Worm (Caenorhabditis elegans) whole organism, late embryonic: ENCODE measurements around the gene C16C8.19.
A peak's percentile ranks its signal among the peaks of the same experiment; 100 is the strongest.
"Not testable (repeated sequence)": the region's sequence is repeated elsewhere in the genome, so short reads cannot be mapped to it uniquely, and the experiment has no call there.

Experiments
- T23F11.4 ChIP-seq: fragments of 200-800 bp; sonication (Bioruptor generic); optimal IDR thresholded peaks from 2 replicates; lab custom pipeline; 2018; ENCODE audit warnings: mild to moderate bottlenecking, missing genetic modification characterization, missing compliant biosample characterization
- ahr-1 ChIP-seq: sonication (generic microtip); optimal IDR thresholded peaks from 2 replicates; lab custom pipeline; 2016; ENCODE audit warnings: missing genetic modification characterization, missing compliant biosample characterization
- ceh-18 ChIP-seq: sonication (generic microtip); optimal IDR thresholded peaks from 2 replicates; lab custom pipeline; 2016; ENCODE audit warnings: missing genetic modification characterization, missing compliant biosample characterization
- ceh-19 ChIP-seq: fragments of 200-800 bp; sonication (Bioruptor generic); optimal IDR thresholded peaks from 2 replicates; lab custom pipeline; 2018; ENCODE audit warnings: mild to moderate bottlenecking, missing genetic modification characterization, missing compliant biosample characterization
- ceh-2 ChIP-seq: sonication (generic microtip); optimal IDR thresholded peaks from 2 replicates; lab custom pipeline; 2016; ENCODE audit warnings: missing genotype, missing genetic modification characterization, missing compliant biosample characterization
- ceh-22 ChIP-seq: sonication (generic microtip); optimal IDR thresholded peaks from 2 replicates; lab custom pipeline; 2017; ENCODE audit warnings: missing biosample characterization, missing genetic modification characterization
- ceh-30 ChIP-seq: fragments of 150-350 bp; optimal IDR thresholded peaks from 2 replicates; lab custom pipeline; 2014; ENCODE audit warnings: missing biosample characterization, missing genetic modification characterization
- ceh-31 ChIP-seq: sonication (generic microtip); optimal IDR thresholded peaks from 2 replicates; lab custom pipeline; 2016; ENCODE audit warnings: missing genetic modification characterization, missing compliant biosample characterization
- ceh-48 ChIP-seq: sonication (generic microtip); optimal IDR thresholded peaks from 2 replicates; lab custom pipeline; 2016; ENCODE audit warnings: missing genetic modification characterization, inconsistent platforms, missing compliant biosample characterization
- ceh-6 ChIP-seq: fragments of 200-800 bp; sonication (Bioruptor generic); optimal IDR thresholded peaks from 2 replicates; lab custom pipeline; 2018; ENCODE audit warnings: mild to moderate bottlenecking, missing genetic modification characterization, missing compliant biosample characterization
- che-1 ChIP-seq: sonication (generic microtip); optimal IDR thresholded peaks from 2 replicates; lab custom pipeline; 2016; ENCODE audit warnings: mild to moderate bottlenecking, missing genetic modification characterization, missing compliant biosample characterization
- dmd-4 ChIP-seq: sonication (generic microtip); optimal IDR thresholded peaks from 2 replicates; lab custom pipeline; 2016; ENCODE audit warnings: borderline replicate concordance, missing genetic modification characterization, missing compliant biosample characterization
- dve-1 ChIP-seq: sonication (generic microtip); optimal IDR thresholded peaks from 2 replicates; lab custom pipeline; 2017; ENCODE audit warnings: antibody characterized with exemption, mild to moderate bottlenecking, missing genetic modification characterization, missing compliant biosample characterization
- elt-4 ChIP-seq: sonication (generic microtip); optimal IDR thresholded peaks from 2 replicates; lab custom pipeline; 2016; ENCODE audit warnings: missing genetic modification characterization, missing compliant biosample characterization
- ets-4 ChIP-seq: sonication (generic microtip); optimal IDR thresholded peaks from 2 replicates; lab custom pipeline; 2016; ENCODE audit warnings: missing genetic modification characterization, missing compliant biosample characterization
- eyg-1 ChIP-seq: sonication (generic microtip); optimal IDR thresholded peaks from 2 replicates; lab custom pipeline; 2016; ENCODE audit warnings: missing genotype, missing genetic modification characterization, missing compliant biosample characterization
- fax-1 ChIP-seq: sonication (generic microtip); optimal IDR thresholded peaks from 2 replicates; lab custom pipeline; 2016; ENCODE audit warnings: missing genotype, missing genetic modification characterization, missing compliant biosample characterization
- gmeb-2 ChIP-seq: sonication (generic microtip); optimal IDR thresholded peaks from 2 replicates; lab custom pipeline; 2016; ENCODE audit warnings: missing genetic modification characterization, inconsistent platforms, missing compliant biosample characterization
- hlh-6 ChIP-seq: sonication (generic microtip); optimal IDR thresholded peaks from 2 replicates; lab custom pipeline; 2016; ENCODE audit warnings: missing genotype, missing genetic modification characterization, missing compliant biosample characterization
- lin-11 ChIP-seq: fragments of 200-800 bp; sonication (Bioruptor generic); optimal IDR thresholded peaks from 2 replicates; lab custom pipeline; 2018; ENCODE audit warnings: mild to moderate bottlenecking, missing genetic modification characterization, missing compliant biosample characterization
- madf-2 ChIP-seq: sonication (generic microtip); optimal IDR thresholded peaks from 2 replicates; lab custom pipeline; 2017; ENCODE audit warnings: missing genetic modification characterization, missing compliant biosample characterization
- mec-3 ChIP-seq: sonication (generic microtip); optimal IDR thresholded peaks from 2 replicates; lab custom pipeline; 2016; ENCODE audit warnings: borderline replicate concordance, missing genetic modification characterization, missing compliant biosample characterization
- nhr-232 ChIP-seq: sonication (generic microtip); optimal IDR thresholded peaks from 2 replicates; lab custom pipeline; 2016; ENCODE audit warnings: missing genetic modification characterization, missing compliant biosample characterization
- npax-4 ChIP-seq: sonication (generic microtip); optimal IDR thresholded peaks from 2 replicates; lab custom pipeline; 2016; ENCODE audit warnings: missing genetic modification characterization, missing compliant biosample characterization
- odd-2 ChIP-seq: sonication (generic microtip); optimal IDR thresholded peaks from 2 replicates; lab custom pipeline; 2017; ENCODE audit warnings: antibody characterized with exemption, mild to moderate bottlenecking, missing genetic modification characterization, missing compliant biosample characterization
- pag-3 ChIP-seq: sonication (generic microtip); optimal IDR thresholded peaks from 2 replicates; lab custom pipeline; 2016; ENCODE audit warnings: missing compliant biosample characterization, missing genetic modification characterization, borderline replicate concordance
- pat-9 ChIP-seq: fragments of 200-800 bp; sonication (Bioruptor generic); optimal IDR thresholded peaks from 2 replicates; lab custom pipeline; 2018; ENCODE audit warnings: mild to moderate bottlenecking, missing genetic modification characterization, moderate library complexity, missing compliant biosample characterization
- pax-1 ChIP-seq: fragments of 150-350 bp; optimal IDR thresholded peaks from 2 replicates; lab custom pipeline; 2014; ENCODE audit warnings: missing biosample characterization, missing genetic modification characterization
- pha-4 ChIP-seq: fragments of 150-350 bp; optimal IDR thresholded peaks from 2 replicates; lab custom pipeline; 2018; ENCODE audit warnings: missing biosample characterization, missing genetic modification reagents, missing genetic modification characterization
- ref-2 ChIP-seq: sonication (generic microtip); optimal IDR thresholded peaks from 2 replicates; lab custom pipeline; 2016; ENCODE audit warnings: missing genetic modification characterization, missing compliant biosample characterization
- syd-9 ChIP-seq: sonication (generic microtip); optimal IDR thresholded peaks from 2 replicates; lab custom pipeline; 2016; ENCODE audit warnings: mild to moderate bottlenecking, missing genetic modification characterization, moderate library complexity, missing compliant biosample characterization
- tbx-7 ChIP-seq: sonication (generic microtip); optimal IDR thresholded peaks from 2 replicates; lab custom pipeline; 2016; ENCODE audit warnings: missing genotype, missing genetic modification characterization, missing compliant biosample characterization
- ttx-3 ChIP-seq: sonication (generic microtip); optimal IDR thresholded peaks from 2 replicates; lab custom pipeline; 2016; ENCODE audit warnings: missing genetic modification reagents, missing genetic modification characterization, missing compliant biosample characterization
- unc-3 ChIP-seq, 2 experiments: fragments of 200-800 bp in 1 of 2; sonication (Bioruptor generic) in 1 of 2; sonication (generic microtip) in 1 of 2; conservative IDR thresholded peaks in 1 of 2; optimal IDR thresholded peaks in 1 of 2; 2 replicates each; pipeline versions ENCODE4 v1.3.6 to Lab custom; 2016 to 2022; ENCODE audit warnings: missing compliant biosample characterization in 2 of 2, missing genetic modification characterization in 2 of 2, missing genetic modification reagents in 1 of 2
- unc-42 ChIP-seq: sonication (generic microtip); optimal IDR thresholded peaks from 2 replicates; lab custom pipeline; 2016; ENCODE audit warnings: missing genotype, missing genetic modification characterization, missing compliant biosample characterization
- zip-5 ChIP-seq: sonication (generic microtip); optimal IDR thresholded peaks from 2 replicates; lab custom pipeline; 2016; ENCODE audit warnings: missing genetic modification characterization, missing compliant biosample characterization
- ztf-16 ChIP-seq: sonication (generic microtip); optimal IDR thresholded peaks from 2 replicates; lab custom pipeline; 2017; ENCODE audit warnings: missing genetic modification characterization, missing compliant biosample characterization

Gene C16C8.19

ce11 chrII:3449514-3449913 lies 8.8 kb upstream of the C16C8.19 start, which contains the start of gene C16C8.14:
TSS of gene C16C8.14 (plus strand) at chrII:3449814.
- not testable (repeated sequence) for TF ChIP-seq ztf-16, ahr-1, ceh-18 (tag; lab: Kevin White, UChicago)

- no peak for TF ChIP-seq dmd-4 (tag; lab: Kevin White, UChicago)
- no peak for TF ChIP-seq pag-3 (tag; lab: Kevin White, UChicago)
- no peak for TF ChIP-seq pat-9 (tag; lab: Kevin White, UChicago)
- no peak for TF ChIP-seq dve-1 (tag; lab: Kevin White, UChicago)
- no peak for TF ChIP-seq syd-9 (tag; lab: Kevin White, UChicago)
- TF ChIP-seq ceh-6: no peak
- TF ChIP-seq unc-3 (GFP tag; conservative IDR thresholded peaks at IDR 0.05; lab: Robert Waterston, UW): no peak
- no peak for TF ChIP-seq unc-3 (tag; optimal IDR thresholded peaks at IDR 0.05; lab: Kevin White, UChicago)
- no peak for TF ChIP-seq che-1 (tag; lab: Kevin White, UChicago)
- TF ChIP-seq fax-1: no peak
- TF ChIP-seq ztf-16 (tag; lab: Kevin White, UChicago): no peak
Observed at ce11 chrII:3452421-3452820, 5.9 kb upstream of the C16C8.19 start, which contains the start of gene C16C8.12. TSS of gene C16C8.12 (plus strand) at chrII:3452721.

- no peak for TF ChIP-seq madf-2 (tag; lab: Kevin White, UChicago)
- no peak for TF ChIP-seq ceh-2
- no peak for TF ChIP-seq ceh-19 (GFP tag; lab: Kevin White, UChicago)
- no peak for TF ChIP-seq dve-1 (tag; lab: Kevin White, UChicago)
- TF ChIP-seq ceh-48 (tag; lab: Kevin White, UChicago): no peak
- TF ChIP-seq hlh-6 (tag; lab: Kevin White, UChicago): no peak
- no peak for TF ChIP-seq ceh-31 (tag; lab: Kevin White, UChicago)
- TF ChIP-seq lin-11: no peak
Observed at ce11 chrII:3453521-3453920, 4.8 kb upstream of the C16C8.19 start, which contains the start of gene C16C8.11. TSS of gene C16C8.11 (plus strand) at chrII:3453708.

- TF ChIP-seq pat-9 (tag; lab: Kevin White, UChicago) (no peak), dve-1 (tag; lab: Kevin White, UChicago) (peak; percentile 79), tbx-7 (no peak), pax-1 (tag; lab: Kevin White, UChicago) (no peak), gmeb-2 (tag; lab: Kevin White, UChicago) (no peak)
- TF ChIP-seq, all 69 proteins: peak for 1
Observed at ce11 chrII:3459199-3459598, 912 bp downstream of the C16C8.19 start.

ce11 chrII:3460048-3460447 lies 1.8 kb downstream of the C16C8.19 start, which contains the start of gene C16C8.7:
TSS of gene C16C8.7 (minus strand) at chrII:3460148.
- TF ChIP-seq che-1 (tag; lab: Kevin White, UChicago) (no peak), pha-4 (tag; lab: Kevin White, UChicago) (no peak), ztf-16 (tag; lab: Kevin White, UChicago) (no peak)

- TF ChIP-seq zip-5 (tag; lab: Kevin White, UChicago) (no peak), ref-2 (tag; lab: Kevin White, UChicago) (no peak), elt-4 (tag; lab: Kevin White, UChicago) (no peak), ahr-1 (tag; lab: Kevin White, UChicago) (no peak), T23F11.4 (GFP tag; lab: Kevin White, UChicago) (no peak), ttx-3 (tag; lab: Kevin White, UChicago) (no peak), madf-2 (tag; lab: Kevin White, UChicago) (no peak), nhr-232 (no peak), pag-3 (tag; lab: Kevin White, UChicago) (no peak), syd-9 (tag; lab: Kevin White, UChicago) (no peak), ets-4 (tag; lab: Kevin White, UChicago) (no peak), odd-2 (no peak), ceh-19 (GFP tag; lab: Kevin White, UChicago) (no peak), ceh-22 (no peak), unc-42 (no peak), mec-3 (tag; lab: Kevin White, UChicago) (no peak), ceh-30 (tag; lab: Kevin White, UChicago) (no peak), pax-1 (tag; lab: Kevin White, UChicago) (no peak), eyg-1 (tag; lab: Kevin White, UChicago) (no peak), npax-4 (tag; lab: Kevin White, UChicago) (no peak)
Observed at ce11 chrII:3461586-3461985, 3.3 kb downstream of the C16C8.19 start, which contains the start of gene C16C8.8. TSS of gene C16C8.8 (minus strand) at chrII:3461686.
